Fruit fly (Drosophila melanogaster) whole organism, embryonic: ENCODE results near the gene Alg11.

Source experiments
- Abd-B ChIP-seq: fragments of 200-800 bp; sonication (Bioruptor generic); optimal IDR thresholded peaks from 2 replicates; lab custom pipeline; 2018; ENCODE audit warnings: missing biosample characterization, mild to moderate bottlenecking, missing genetic modification characterization, moderate library complexity
- Asciz ChIP-seq: fragments of 200-800 bp; sonication (Bioruptor generic); optimal IDR thresholded peaks from 2 replicates; lab custom pipeline; 2017; ENCODE audit warnings: missing biosample characterization, mild to moderate bottlenecking, missing genetic modification characterization, missing genetic modification reagents
- Atf3 ChIP-seq: fragments of 200-800 bp; sonication (Bioruptor generic); optimal IDR thresholded peaks from 3 replicates; lab custom pipeline; 2016; ENCODE audit warnings: missing biosample characterization, missing genetic modification characterization
- Bgb ChIP-seq: fragments of 200-800 bp; sonication (Bioruptor generic); IDR thresholded peaks from 2 replicates; pipeline ENCODE4 v1.3.6; 2022; ENCODE audit warnings: missing biosample characterization, missing genetic modification characterization; ENCODE audit not compliant: partially characterized antibody
- CG10147 ChIP-seq: fragments of 200-800 bp; sonication (Bioruptor generic); optimal IDR thresholded peaks from 2 replicates; lab custom pipeline; 2019; ENCODE audit warnings: missing biosample characterization, mild to moderate bottlenecking, missing genetic modification characterization, moderate library complexity
- CG10267 ChIP-seq: fragments of 200-800 bp; sonication (Bioruptor generic); optimal IDR thresholded peaks from 2 replicates; lab custom pipeline; 2018; ENCODE audit warnings: missing biosample characterization, mild to moderate bottlenecking, missing genetic modification characterization, moderate library complexity
- CG10543 ChIP-seq: fragments of 200-800 bp; sonication (Bioruptor generic); optimal IDR thresholded peaks from 3 replicates; lab custom pipeline; 2017; ENCODE audit warnings: missing biosample characterization, mild to moderate bottlenecking, missing genetic modification characterization, moderate library complexity
- CG10979 ChIP-seq: fragments of 200-800 bp; sonication (Bioruptor generic); optimal IDR thresholded peaks from 2 replicates; lab custom pipeline; 2018; ENCODE audit warnings: missing biosample characterization, mild to moderate bottlenecking, missing genetic modification characterization, moderate library complexity
- CG11093 ChIP-seq: fragments of 200-800 bp; sonication (Bioruptor generic); IDR thresholded peaks from 3 replicates; pipeline ENCODE4 v1.3.6; 2022; ENCODE audit warnings: missing biosample characterization, missing genetic modification characterization
- CG11247 ChIP-seq: fragments of 200-800 bp; sonication (Bioruptor generic); IDR thresholded peaks from 2 replicates; pipeline ENCODE4 v1.3.6; 2022; ENCODE audit warnings: missing biosample characterization, missing genetic modification characterization
- CG11560 ChIP-seq: fragments of 200-800 bp; sonication (Bioruptor generic); IDR thresholded peaks from 3 replicates; pipeline ENCODE4 v1.3.6; 2022; ENCODE audit warnings: missing biosample characterization, missing genetic modification characterization
- CG15601 ChIP-seq: fragments of 200-800 bp; sonication (Bioruptor generic); optimal IDR thresholded peaks from 3 replicates; lab custom pipeline; 2019; ENCODE audit warnings: missing biosample characterization, mild to moderate bottlenecking, missing genetic modification characterization, moderate library complexity
- CG31365 ChIP-seq: fragments of 200-800 bp; sonication (Bioruptor generic); optimal IDR thresholded peaks from 2 replicates; lab custom pipeline; 2018; ENCODE audit warnings: missing biosample characterization, mild to moderate bottlenecking, missing genetic modification characterization
- CG34422 ChIP-seq: fragments of 200-800 bp; sonication (Bioruptor generic); IDR thresholded peaks from 3 replicates; pipeline ENCODE4 v1.3.6; 2022; ENCODE audit warnings: missing biosample characterization, missing genetic modification characterization
- CG3995 ChIP-seq: fragments of 200-800 bp; sonication (Bioruptor generic); optimal IDR thresholded peaks from 3 replicates; lab custom pipeline; 2016; ENCODE audit warnings: missing biosample characterization, missing genetic modification characterization
- CG6254 ChIP-seq: fragments of 200-800 bp; sonication (Bioruptor generic); optimal IDR thresholded peaks from 3 replicates; lab custom pipeline; 2017; ENCODE audit warnings: mild to moderate bottlenecking, missing biosample characterization, missing genetic modification reagents, missing genetic modification characterization
- CG6791 ChIP-seq: fragments of 200-800 bp; sonication (Bioruptor generic); IDR thresholded peaks from 3 replicates; pipeline ENCODE4 v1.3.6; 2022; ENCODE audit warnings: missing biosample characterization, missing genetic modification characterization; ENCODE audit not compliant: partially characterized antibody
- CG7963 ChIP-seq: fragments of 200-800 bp; sonication (Bioruptor generic); IDR thresholded peaks from 3 replicates; pipeline ENCODE4 v1.3.6; 2022; ENCODE audit warnings: missing biosample characterization, missing genetic modification characterization; ENCODE audit not compliant: partially characterized antibody
- CG8944 ChIP-seq: fragments of 200-800 bp; sonication (Bioruptor generic); optimal IDR thresholded peaks from 3 replicates; lab custom pipeline; 2016; ENCODE audit warnings: missing biosample characterization, missing genetic modification characterization
- Deaf1 ChIP-seq: fragments of 200-800 bp; optimal IDR thresholded peaks from 3 replicates; lab custom pipeline; 2019; ENCODE audit warnings: missing biosample characterization, mild to moderate bottlenecking, missing genetic modification characterization, moderate library complexity
- Ets65A ChIP-seq: fragments of 200-800 bp; sonication (Bioruptor generic); peaks from one replicate; lab custom pipeline; 2016; ENCODE audit warnings: missing biosample characterization, missing genetic modification characterization
- H15 ChIP-seq: fragments of 200-800 bp; sonication (Bioruptor generic); IDR thresholded peaks from 3 replicates; pipeline ENCODE4 v1.3.6; 2022; ENCODE audit warnings: missing biosample characterization, missing genetic modification characterization
- H2.0 ChIP-seq: fragments of 200-800 bp; sonication (Bioruptor generic); IDR thresholded peaks from 2 replicates; pipeline ENCODE4 v1.3.6; 2022; ENCODE audit warnings: missing biosample characterization, missing genetic modification characterization
- HLHmδ ChIP-seq: fragments of 200-800 bp; sonication (Bioruptor generic); optimal IDR thresholded peaks from 2 replicates; lab custom pipeline; 2018; ENCODE audit warnings: missing biosample characterization, mild to moderate bottlenecking, missing genetic modification characterization, moderate library complexity
- Mad ChIP-seq: fragments of 200-800 bp; sonication (Bioruptor generic); optimal IDR thresholded peaks from 2 replicates; lab custom pipeline; 2016; ENCODE audit warnings: missing biosample characterization, missing genetic modification characterization
- Mrtf ChIP-seq: fragments of 200-800 bp; sonication (Bioruptor generic); IDR thresholded peaks from 3 replicates; pipeline ENCODE4 v1.3.6; 2022; ENCODE audit warnings: missing biosample characterization, missing genetic modification characterization
- Ravus ChIP-seq: fragments of 200-800 bp; sonication (Bioruptor generic); IDR thresholded peaks from 2 replicates; pipeline ENCODE4 v1.3.6; 2022; ENCODE audit warnings: missing biosample characterization, missing genetic modification characterization
- Six4 ChIP-seq: fragments of 200-800 bp; sonication (Bioruptor generic); optimal IDR thresholded peaks from 2 replicates; lab custom pipeline; 2016; ENCODE audit warnings: missing biosample characterization, missing genetic modification characterization
- Trl ChIP-seq, 3 experiments: fragments of >200 bp in 2 of 3; fragments of 200-800 bp in 1 of 3; sonication (Bioruptor generic) in 1 of 3; optimal IDR thresholded peaks; 2 replicates in 1 of 3; 3 replicates in 2 of 3; lab custom pipeline; 2016 to 2017; ENCODE audit warnings: missing biosample characterization in 1 of 3, missing genetic modification characterization in 1 of 3
- aop ChIP-seq: fragments of 200-800 bp; sonication (Bioruptor generic); IDR thresholded peaks from 2 replicates; pipeline ENCODE4 v1.3.6; 2022; ENCODE audit warnings: missing biosample characterization, missing genetic modification characterization
- chinmo ChIP-seq: fragments of 200-800 bp; sonication (Bioruptor generic); IDR thresholded peaks from 4 replicates; pipeline ENCODE4 v1.3.6; 2022; ENCODE audit warnings: missing biosample characterization, missing genetic modification characterization; ENCODE audit not compliant: partially characterized antibody
- chn ChIP-seq: fragments of 200-800 bp; sonication (Bioruptor generic); optimal IDR thresholded peaks from 2 replicates; lab custom pipeline; 2016; ENCODE audit warnings: missing biosample characterization, missing genetic modification characterization
- fd3F ChIP-seq: fragments of 200-800 bp; sonication (Bioruptor generic); optimal IDR thresholded peaks from 2 replicates; lab custom pipeline; 2018; ENCODE audit warnings: missing biosample characterization, mild to moderate bottlenecking, missing genetic modification characterization, moderate library complexity
- h ChIP-seq: fragments of >200 bp; optimal IDR thresholded peaks from 2 replicates; lab custom pipeline; 2017
- knrl ChIP-seq: fragments of 200-800 bp; sonication (Bioruptor generic); IDR thresholded peaks from 3 replicates; pipeline ENCODE4 v1.3.6; 2022; ENCODE audit warnings: missing biosample characterization, missing genetic modification characterization; ENCODE audit not compliant: partially characterized antibody
- maf-S ChIP-seq: fragments of 200-800 bp; sonication (Bioruptor generic); optimal IDR thresholded peaks from 2 replicates; lab custom pipeline; 2016; ENCODE audit warnings: missing biosample characterization, missing genetic modification characterization
- otp ChIP-seq: fragments of 200-800 bp; sonication (Bioruptor generic); IDR thresholded peaks from 3 replicates; pipeline ENCODE4, ENCODE4 v1.3.6; 2022; ENCODE audit warnings: missing biosample characterization, missing genetic modification characterization
- peb ChIP-seq: fragments of 200-800 bp; sonication (Bioruptor generic); IDR thresholded peaks from 2 replicates; pipeline ENCODE4 v1.3.6; 2022; ENCODE audit warnings: missing biosample characterization, missing genetic modification characterization
- prd ChIP-seq, 3 experiments: fragments of >200 bp in 2 of 3; fragments of 200-800 bp in 1 of 3; sonication (Bioruptor generic) in 1 of 3; optimal IDR thresholded peaks in 2 of 3; IDR thresholded peaks in 1 of 3; 2 replicates in 2 of 3; 3 replicates in 1 of 3; pipeline versions ENCODE4 v1.3.6 to Lab custom; 2017 to 2022; ENCODE audit warnings: missing biosample characterization in 1 of 3, missing genetic modification characterization in 1 of 3
- sens ChIP-seq: fragments of 200-800 bp; sonication (Bioruptor generic); peaks from one replicate; lab custom pipeline; 2016; ENCODE audit warnings: missing biosample characterization, missing genetic modification characterization
- ttk ChIP-seq: fragments of 200-800 bp; sonication (Bioruptor generic); IDR thresholded peaks from 2 replicates; pipeline ENCODE4 v2.1.2; 2022; ENCODE audit warnings: missing biosample characterization, missing genetic modification characterization
- vnd ChIP-seq: fragments of 200-800 bp; sonication (Bioruptor generic); IDR thresholded peaks from 3 replicates; pipeline ENCODE4 v1.3.6; 2022; ENCODE audit warnings: missing biosample characterization, missing genetic modification characterization; ENCODE audit not compliant: partially characterized antibody
- zf30C ChIP-seq: fragments of 200-800 bp; sonication (Bioruptor generic); optimal IDR thresholded peaks from 3 replicates; lab custom pipeline; 2018; ENCODE audit warnings: missing biosample characterization, mild to moderate bottlenecking, missing genetic modification characterization

Alg11 gene

DNA sequence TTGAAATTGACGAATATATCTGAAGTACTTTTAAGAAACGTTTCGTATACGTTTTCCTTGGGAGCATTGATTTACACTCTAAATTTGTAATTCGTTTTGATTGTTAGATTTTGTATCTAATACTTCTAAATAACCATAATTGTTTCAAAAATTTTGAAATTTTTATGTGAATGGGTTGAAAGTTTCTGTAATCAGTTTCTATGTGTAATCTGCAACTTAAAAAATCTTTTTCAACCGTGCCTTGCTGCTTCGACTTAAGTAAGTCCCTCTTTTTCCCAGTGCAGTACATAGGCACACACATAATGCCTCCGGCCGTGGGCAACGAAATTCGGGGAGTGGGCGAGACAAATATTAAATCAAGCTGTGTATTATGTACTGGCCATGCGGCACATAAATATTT lies 40.2 kb upstream of the Alg11 start (continued):
- TF ChIP-seq ttk, result 0 out of 2 replicates have a peak, but pooled peaks have one; percentile 13
- TF ChIP-seq, all 482 proteins: peak for 52

dm6 chr3L:21586528-21586927 lies 39.1 kb upstream of the Alg11 start, which contains the start of gene TfAP-2:
Gene TfAP-2 (plus strand): TSS chr3L:21586828.
- no peak for TF ChIP-seq CG10979 (tag; lab: Kevin White, UChicago)
- TF ChIP-seq vnd (GFP tag; lab: Robert Waterston, UW), result 0 out of 3 replicates have a peak, but pooled peaks have one; percentile 20

DNA sequence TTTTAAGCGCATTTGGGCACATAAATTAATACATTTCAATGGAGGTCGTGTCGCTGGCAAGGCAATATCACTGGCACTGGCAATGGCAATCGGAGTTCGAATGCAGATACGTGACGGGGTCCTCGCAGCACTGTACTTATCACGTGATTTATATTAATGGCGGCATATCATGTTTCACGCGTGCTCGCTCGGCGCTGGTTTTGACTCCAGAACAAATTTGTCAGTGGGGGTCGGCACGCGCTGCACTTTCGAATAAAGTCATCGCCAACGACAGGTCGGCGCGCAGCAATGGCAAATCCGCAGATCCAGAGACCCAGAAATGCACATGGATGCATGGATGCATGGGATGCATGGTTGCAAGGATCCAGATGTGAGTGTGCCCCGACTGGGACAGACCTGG lies 34.4 kb upstream of the Alg11 start:
- TF ChIP-seq HLHmδ (GFP tag; lab: Kevin White, UChicago) (peak; percentile 8), CG7963 (GFP tag; lab: Robert Waterston, UW) (0 out of 3 replicates have a peak, but pooled peaks have one; percentile 49), CG6254 (GFP tag; lab: Kevin White, UChicago) (no peak), H15 (GFP tag; lab: Robert Waterston, UW) (no peak)

dm6 chr3L:21594408-21594807 lies 31.2 kb upstream of the Alg11 start:
- TF ChIP-seq Six4 (GFP tag; lab: Kevin White, UChicago), result no peak
- TF ChIP-seq CG34422 (GFP tag; lab: Robert Waterston, UW), result 0 out of 3 replicates have a peak, but pooled peaks have one; percentile 31
- TF ChIP-seq knrl (GFP tag; lab: Robert Waterston, UW), result 0 out of 3 replicates have a peak, but pooled peaks have one; percentile 18
- TF ChIP-seq zf30C (GFP tag; lab: Kevin White, UChicago), result peak; percentile 9
- peak; percentile 72 for TF ChIP-seq Ets65A
- TF ChIP-seq chn, result no peak
- no peak for TF ChIP-seq CG11560
- TF ChIP-seq prd (optimal IDR thresholded peaks at IDR 0.05; lab: Kevin White, UChicago), result no peak
- TF ChIP-seq prd (GFP tag; IDR thresholded peaks at IDR 0.05; lab: Robert Waterston, UW), result peak; percentile 44; the same call in 1 of the 3 replicates
- TF ChIP-seq Mad (GFP tag; lab: Kevin White, UChicago), result no peak
- TF ChIP-seq sens (GFP tag; lab: Kevin White, UChicago), result peak; percentile 74
- 0 out of 2 replicates have a peak, but pooled peaks have one; percentile 32 for TF ChIP-seq CG11247 (GFP tag; lab: Robert Waterston, UW)

DNA sequence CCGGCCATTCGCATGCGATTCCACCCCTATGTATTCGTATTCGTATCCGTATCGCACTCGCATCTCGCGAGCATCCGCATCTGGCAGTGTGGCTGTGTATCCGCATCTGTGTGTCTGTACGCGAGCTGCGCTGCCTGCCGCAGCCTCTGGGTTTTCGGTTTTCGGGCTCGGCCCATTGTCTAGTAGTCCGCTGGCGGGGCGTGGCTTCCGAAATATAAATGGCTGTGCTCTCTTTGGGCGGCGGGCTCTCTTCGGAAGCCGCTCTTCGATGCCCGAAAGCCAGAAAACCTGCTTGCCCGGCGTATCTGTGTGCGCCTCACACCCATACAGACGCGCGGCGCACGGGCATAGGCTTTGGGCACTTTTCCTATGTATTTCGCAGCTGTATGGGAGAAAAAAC lies 27.3 kb upstream of the Alg11 start:
- TF ChIP-seq CG15601 (tag; lab: Kevin White, UChicago), result no peak
- TF ChIP-seq CG3995 (GFP tag; lab: Kevin White, UChicago), result no peak
- TF ChIP-seq Ravus (GFP tag; lab: Robert Waterston, UW), result no peak
- TF ChIP-seq CG8944 (GFP tag; lab: Kevin White, UChicago), result no peak
- TF ChIP-seq otp (GFP tag; lab: Robert Waterston, UW), result no peak
- TF ChIP-seq CG31365 (tag; lab: Kevin White, UChicago), result no peak
- TF ChIP-seq h (lab: Kevin White, UChicago), result no peak
- no peak for TF ChIP-seq aop
- TF ChIP-seq Trl (optimal IDR thresholded peaks at IDR 0.05; lab: Kevin White, UChicago), result peak; percentile 41 to 86
- no peak for TF ChIP-seq Trl (GFP tag; optimal IDR thresholded peaks at IDR 0.05; lab: Kevin White, UChicago)
- 0 out of 4 replicates have a peak, but pooled peaks have one; percentile 45 for TF ChIP-seq chinmo (GFP tag; lab: Robert Waterston, UW)
- TF ChIP-seq CG10267 (tag; lab: Kevin White, UChicago), result no peak
- TF ChIP-seq Deaf1 (tag; lab: Kevin White, UChicago), result peak; percentile 92
- no peak for TF ChIP-seq H2.0 (GFP tag; lab: Robert Waterston, UW)
- TF ChIP-seq CG11093 (GFP tag; lab: Robert Waterston, UW), result no peak
- no peak for TF ChIP-seq Mrtf (GFP tag; lab: Robert Waterston, UW)
- TF ChIP-seq Abd-B, result no peak
- no peak for TF ChIP-seq Asciz (GFP tag; lab: Kevin White, UChicago)
- no peak for TF ChIP-seq CG7963 (GFP tag; lab: Robert Waterston, UW)
- 0 out of 3 replicates have a peak, but pooled peaks have one; percentile 30 for TF ChIP-seq CG6791 (GFP tag; lab: Robert Waterston, UW)
- no peak for TF ChIP-seq CG10543
- no peak for TF ChIP-seq Atf3
- TF ChIP-seq peb (GFP tag; lab: Robert Waterston, UW), result peak; percentile 20; the same call in 1 of the 2 replicates
- TF ChIP-seq Bgb (GFP tag; lab: Robert Waterston, UW), result no peak
- TF ChIP-seq CG10147 (GFP tag; lab: Kevin White, UChicago), result no peak
- no peak for TF ChIP-seq fd3F
- no peak for TF ChIP-seq maf-S
